Worm (Caenorhabditis elegans): ENCODE data around the gene ivns-1.
"Not testable (repeated sequence)": the region's sequence is repeated elsewhere in the genome, so short reads cannot be mapped to it uniquely, and the experiment has no call there.

Gene ivns-1

DNA sequence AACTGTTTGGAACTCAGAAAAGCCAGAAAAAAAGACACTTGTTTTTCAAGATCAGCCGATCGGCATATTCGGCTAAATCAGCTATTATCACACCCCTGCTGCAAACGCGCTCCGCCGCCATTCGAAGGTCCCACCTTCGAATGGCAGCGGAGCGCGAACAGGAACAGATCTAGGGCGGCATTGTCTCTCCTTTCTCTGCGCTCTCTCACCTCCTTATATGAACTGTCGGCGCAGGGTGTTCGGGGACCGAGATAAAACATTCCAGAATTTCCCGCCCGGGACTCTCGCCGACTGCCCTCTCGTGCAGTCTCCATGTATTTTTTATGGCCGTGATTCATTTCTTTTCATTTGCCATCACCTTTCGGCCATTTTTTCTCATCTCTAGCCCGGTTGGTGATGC, 15.7 kb downstream of the ivns-1 start:
- no peak for TF ChIP-seq F22D6.2 (tag; optimal IDR thresholded peaks at IDR 0.05)
- TF ChIP-seq madf-3 (GFP tag; IDR thresholded peaks at IDR 0.05): 0 out of 2 replicates have a peak, but pooled peaks have one; percentile 63
- 0 out of 2 replicates have a peak, but pooled peaks have one; percentile 28 for TF ChIP-seq ztf-25 (GFP tag; IDR thresholded peaks at IDR 0.05)
- no peak for TF ChIP-seq aptf-2 (GFP tag; conservative IDR thresholded peaks at IDR 0.05)
- TF ChIP-seq fkh-3 (tag; optimal IDR thresholded peaks at IDR 0.05): no peak
- no peak for TF ChIP-seq unc-130 (GFP tag; optimal IDR thresholded peaks at IDR 0.05)
- TF ChIP-seq ztf-22 (GFP tag; optimal IDR thresholded peaks at IDR 0.05): no peak
- TF ChIP-seq pbrm-1 (GFP tag; IDR thresholded peaks at IDR 0.05): no peak
- TF ChIP-seq mcd-1 (GFP tag; IDR thresholded peaks at IDR 0.05): 0 out of 2 replicates have a peak, but pooled peaks have one; percentile 24
- 0 out of 2 replicates have a peak, but pooled peaks have one; percentile 47 for TF ChIP-seq hsf-1 (GFP tag; IDR thresholded peaks at IDR 0.05)
- TF ChIP-seq ets-4 (GFP tag; optimal IDR thresholded peaks at IDR 0.05): no peak
- no peak for TF ChIP-seq nhr-80 (tag; optimal IDR thresholded peaks at IDR 0.05)
- TF ChIP-seq hlh-26 (GFP tag; conservative IDR thresholded peaks at IDR 0.05): no peak
- TF ChIP-seq zim-3 (tag; optimal IDR thresholded peaks at IDR 0.05): no peak

DNA sequence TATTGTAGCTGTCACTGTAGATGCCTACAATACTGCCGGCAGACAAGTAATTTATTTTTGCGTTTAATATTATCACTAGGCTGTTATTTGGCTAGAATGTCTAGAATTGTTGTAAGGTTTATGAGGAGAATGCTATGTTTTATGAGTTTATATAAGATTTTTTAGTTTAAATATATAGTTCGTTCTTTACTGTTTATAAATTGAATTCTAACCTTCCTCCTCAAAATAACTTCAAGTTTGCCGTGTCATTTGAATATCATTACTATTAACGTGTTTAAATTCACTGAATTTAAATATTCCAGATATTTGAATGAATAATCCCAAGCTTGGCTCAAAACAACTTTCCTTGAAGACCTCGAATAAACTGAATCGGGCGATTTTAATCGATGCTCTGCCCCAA, 20.7 kb downstream of the ivns-1 start, which contains the start of gene R09A8.1:
TSS of gene R09A8.1 (plus strand) at position 301 of the 400 bp plus-strand sequence.
- TF ChIP-seq ccch-3 (GFP tag; optimal IDR thresholded peaks at IDR 0.05); attf-6 (GFP tag; IDR thresholded peaks at IDR 0.05); hlh-12 (tag; optimal IDR thresholded peaks at IDR 0.05): not testable (repeated sequence)

DNA sequence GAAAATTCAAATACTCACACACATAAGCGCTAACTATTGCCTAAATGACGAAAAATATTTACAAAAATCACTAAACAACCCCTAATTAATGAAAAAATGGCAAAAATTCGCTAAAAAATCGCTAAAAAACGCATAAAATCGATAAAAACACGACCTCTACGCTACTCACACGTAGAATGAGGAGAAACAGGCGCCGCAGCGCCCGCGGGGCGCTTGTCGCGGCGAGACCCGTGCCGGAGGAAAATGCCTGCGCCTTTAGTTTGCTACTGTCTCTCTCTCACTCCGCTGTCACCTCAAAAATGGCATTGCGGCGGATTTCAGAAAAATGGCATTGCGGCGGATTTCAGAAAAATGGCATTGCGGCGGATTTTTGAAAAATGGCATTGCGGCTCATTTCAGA, 26.6 kb downstream of the ivns-1 start:
- 0 out of 2 replicates have a peak, but pooled peaks have one; percentile 15 for TF ChIP-seq zfh-2 (GFP tag; conservative IDR thresholded peaks at IDR 0.05)

DNA sequence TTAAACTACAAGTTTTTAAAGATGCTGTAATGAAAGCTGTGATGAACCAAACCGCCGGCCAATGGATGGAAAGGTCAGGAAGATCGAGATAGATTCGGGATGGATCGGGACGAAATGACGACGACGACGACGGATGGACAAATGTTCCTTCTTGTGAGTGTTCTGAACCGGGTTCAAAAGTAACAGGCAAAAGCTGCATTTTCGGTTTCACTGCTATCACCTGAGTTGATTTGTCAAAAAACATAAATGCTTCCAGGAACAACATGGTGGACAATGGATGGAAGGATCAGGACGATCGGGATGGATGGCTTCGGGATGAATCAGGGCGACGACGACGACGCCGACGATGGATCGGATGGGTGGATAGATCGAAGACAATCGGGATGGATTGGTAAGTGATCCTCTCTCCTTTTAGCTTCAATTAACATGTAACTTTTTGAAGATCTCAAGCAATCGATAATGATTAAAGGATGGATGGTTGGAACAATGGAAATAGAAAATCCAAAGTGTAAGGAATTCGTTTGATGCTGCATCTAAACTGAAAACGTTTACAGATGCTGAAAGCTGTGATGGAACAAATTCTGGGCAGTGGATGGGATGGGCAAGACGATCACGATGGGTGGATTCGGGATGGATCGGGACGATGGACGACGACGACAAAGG, 30.7 kb downstream of the ivns-1 start, which contains the start of the genes T24D5.6 and R09A8.9:
TSS of gene T24D5.6 (plus strand) at position 301 of the 663 bp plus-strand sequence.
TSS of gene R09A8.9 (plus strand) at position 613 of the 663 bp plus-strand sequence.
- TF ChIP-seq ceh-58 (GFP tag; IDR thresholded peaks at IDR 0.05) (no peak), xnd-1 (tag; optimal IDR thresholded peaks at IDR 0.05) (no peak), dox-1 (GFP tag; IDR thresholded peaks at IDR 0.05) (no peak), nfya-1 (tag; optimal IDR thresholded peaks at IDR 0.05; ENCODE audit: borderline replicate concordance, insufficient read depth) (no peak), pha-4 (tag; optimal IDR thresholded peaks at IDR 0.05) (no peak), F22D6.2 (tag; optimal IDR thresholded peaks at IDR 0.05) (no peak), Y67H2A.10 (GFP tag; conservative IDR thresholded peaks at IDR 0.05) (no peak), ceh-27 (GFP tag; optimal IDR thresholded peaks at IDR 0.05) (no peak), cebp-1 (GFP tag; IDR thresholded peaks at IDR 0.05) (no peak), cebp-1 (tag; optimal IDR thresholded peaks at IDR 0.05) (no peak), F55B11.4 (tag; optimal IDR thresholded peaks at IDR 0.05; ENCODE audit: borderline replicate concordance, insufficient read depth) (no peak), hlh-12 (tag; optimal IDR thresholded peaks at IDR 0.05) (no peak), lin-54 (GFP tag; optimal IDR thresholded peaks at IDR 0.05) (no peak), aptf-2 (GFP tag; conservative IDR thresholded peaks at IDR 0.05) (no peak), ccch-3 (GFP tag; optimal IDR thresholded peaks at IDR 0.05) (no peak), B0261.1 (tag; optimal IDR thresholded peaks at IDR 0.05) (no peak), F39B2.1 (GFP tag; IDR thresholded peaks at IDR 0.05) (no peak), ztf-22 (GFP tag; optimal IDR thresholded peaks at IDR 0.05) (no peak)

DNA sequence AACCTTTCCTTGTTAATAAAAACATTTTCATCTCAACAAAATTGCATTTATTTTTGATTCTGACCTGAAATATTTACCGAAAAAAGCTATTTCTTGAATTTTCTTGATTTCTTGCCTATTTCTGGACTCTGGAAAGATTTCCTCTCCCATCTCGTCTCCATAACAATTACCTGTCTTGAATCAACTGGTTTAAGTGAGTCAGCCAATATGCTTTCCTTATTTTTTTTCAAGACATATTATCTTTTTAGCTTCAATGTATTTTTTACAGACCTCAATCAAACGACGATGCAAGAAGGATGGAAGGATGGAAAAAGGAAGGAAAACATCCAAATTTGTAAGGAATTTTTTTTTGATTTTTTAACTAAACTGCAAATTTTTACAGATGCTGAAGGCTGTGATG, 31.5 kb downstream of the ivns-1 start:
- no peak for TF ChIP-seq ZK185.1 (tag; optimal IDR thresholded peaks at IDR 0.05; ENCODE audit: poor library complexity, severe bottlenecking)
- no peak for TF ChIP-seq lin-35 (GFP tag; optimal IDR thresholded peaks at IDR 0.05)
- no peak for TF ChIP-seq chd-7 (tag; optimal IDR thresholded peaks at IDR 0.05)
- TF ChIP-seq hlh-12 (tag; optimal IDR thresholded peaks at IDR 0.05): no peak
- no peak for TF ChIP-seq madf-3 (GFP tag; IDR thresholded peaks at IDR 0.05)
- no peak for TF ChIP-seq egl-18 (GFP tag; IDR thresholded peaks at IDR 0.05)
- TF ChIP-seq T26A5.8 (tag; optimal IDR thresholded peaks at IDR 0.05): no peak
- no peak for TF ChIP-seq K11D2.4 (GFP tag; IDR thresholded peaks at IDR 0.05)
- TF ChIP-seq ceh-27 (GFP tag; optimal IDR thresholded peaks at IDR 0.05): no peak
- TF ChIP-seq tbx-9 (tag; optimal IDR thresholded peaks at IDR 0.05; ENCODE audit: borderline replicate concordance): no peak
- TF ChIP-seq attf-3 (GFP tag; conservative IDR thresholded peaks at IDR 0.05): no peak
